Worm (Caenorhabditis elegans) whole organism, L1 larva: ENCODE results near the gene irld-44.

Experiments used
- C34B4.2 ChIP-seq: sonication (generic microtip); optimal IDR thresholded peaks from 2 replicates; lab custom pipeline; 2017; ENCODE audit warnings: mild to moderate bottlenecking, missing genetic modification characterization, missing compliant biosample characterization
- blmp-1 ChIP-seq: fragments of 150-350 bp; optimal IDR thresholded peaks from 2 replicates; lab custom pipeline; 2014; ENCODE audit warnings: missing biosample characterization, missing genetic modification characterization
- ceh-63 ChIP-seq: fragments of 200-800 bp; sonication (Bioruptor generic); optimal IDR thresholded peaks from 2 replicates; lab custom pipeline; 2018; ENCODE audit warnings: mild to moderate bottlenecking, missing genetic modification characterization, missing compliant biosample characterization
- ceh-82 ChIP-seq, 3 experiments: fragments of 150-350 bp in 1 of 3; sonication (generic microtip) in 2 of 3; optimal IDR thresholded peaks; 2 replicates each; lab custom pipeline; 2014 to 2017; ENCODE audit warnings: missing biosample characterization in 3 of 3, missing genetic modification characterization in 3 of 3
- ces-1 ChIP-seq: fragments of 150-350 bp; optimal IDR thresholded peaks from 2 replicates; lab custom pipeline; 2014; ENCODE audit warnings: missing biosample characterization, missing genetic modification reagents, missing genetic modification characterization
- dpl-1 ChIP-seq, 3 experiments: fragments of 150-350 bp in 2 of 3; sonication (generic microtip) in 1 of 3; optimal IDR thresholded peaks; 2 replicates each; lab custom pipeline; 2014 to 2017; ENCODE audit warnings: missing biosample characterization in 3 of 3, missing genetic modification characterization in 3 of 3, missing genetic modification reagents in 3 of 3
- dsc-1 ChIP-seq: sonication (generic microtip); optimal IDR thresholded peaks from 2 replicates; lab custom pipeline; 2016; ENCODE audit warnings: mild to moderate bottlenecking, missing genetic modification characterization, missing compliant biosample characterization
- efl-1 ChIP-seq, 4 experiments: fragments of 150-350 bp; optimal IDR thresholded peaks in 3 of 4; peaks in 1 of 4; 1 replicate in 1 of 4; 2 replicates in 3 of 4; lab custom pipeline; 2014; ENCODE audit warnings: missing biosample characterization in 2 of 4, missing genetic modification characterization in 2 of 4, missing genetic modification reagents in 2 of 4
- egl-27 ChIP-seq, 2 experiments: fragments of 150-350 bp in 1 of 2; sonication (generic microtip); optimal IDR thresholded peaks; 3 replicates each; lab custom pipeline; 2017 to 2018; ENCODE audit warnings: missing biosample characterization in 2 of 2, missing genetic modification characterization in 2 of 2, missing genetic modification reagents in 2 of 2
- elt-2 ChIP-seq: sonication (generic microtip); optimal IDR thresholded peaks from 2 replicates; lab custom pipeline; 2016; ENCODE audit warnings: missing genetic modification characterization, mild to moderate bottlenecking, inconsistent platforms, missing compliant biosample characterization, missing genetic modification reagents
- elt-3 ChIP-seq, 6 experiments: fragments of 150-350 bp in 1 of 6; sonication (generic microtip); optimal IDR thresholded peaks; 2 replicates each; lab custom pipeline; 2017 to 2018; ENCODE audit warnings: missing biosample characterization in 6 of 6, missing genetic modification characterization in 6 of 6, inconsistent platforms in 1 of 6
- fkh-8 ChIP-seq: sonication (generic microtip); optimal IDR thresholded peaks from 2 replicates; lab custom pipeline; 2016; ENCODE audit warnings: mild to moderate bottlenecking, missing genetic modification characterization, missing compliant biosample characterization
- fos-1 ChIP-seq: fragments of 150-350 bp; optimal IDR thresholded peaks from 2 replicates; lab custom pipeline; 2014; ENCODE audit warnings: missing biosample characterization, missing genetic modification characterization
- hlh-17 ChIP-seq: fragments of 200-800 bp; sonication (Bioruptor generic); optimal IDR thresholded peaks from 2 replicates; lab custom pipeline; 2018; ENCODE audit warnings: missing genetic modification characterization, mild to moderate bottlenecking, missing compliant biosample characterization, moderate library complexity, borderline replicate concordance
- hlh-4 ChIP-seq: sonication (generic microtip); optimal IDR thresholded peaks from 2 replicates; lab custom pipeline; 2016; ENCODE audit warnings: mild to moderate bottlenecking, missing genetic modification characterization, missing compliant biosample characterization
- irx-1 ChIP-seq: sonication (generic microtip); optimal IDR thresholded peaks from 2 replicates; lab custom pipeline; 2016; ENCODE audit warnings: missing genetic modification characterization, missing compliant biosample characterization
- jun-1 ChIP-seq: fragments of 150-350 bp; optimal IDR thresholded peaks from 2 replicates; lab custom pipeline; 2014; ENCODE audit warnings: missing biosample characterization, missing genetic modification reagents, missing genetic modification characterization
- lin-14 ChIP-seq: fragments of 200-800 bp; sonication (Bioruptor generic); optimal IDR thresholded peaks from 2 replicates; lab custom pipeline; 2018; ENCODE audit warnings: mild to moderate bottlenecking, missing genetic modification characterization, moderate library complexity, missing compliant biosample characterization
- lin-15B ChIP-seq: fragments of 150-350 bp; sonication (generic microtip); optimal IDR thresholded peaks from 3 replicates; lab custom pipeline; 2014; ENCODE audit warnings: missing biosample characterization, missing genetic modification characterization
- lin-35 ChIP-seq, 2 experiments: fragments of 150-350 bp; optimal IDR thresholded peaks; 2 replicates each; lab custom pipeline; 2014; ENCODE audit warnings: missing biosample characterization in 2 of 2, missing genetic modification characterization in 2 of 2, missing genetic modification reagents in 2 of 2
- lir-3 ChIP-seq: sonication (generic microtip); optimal IDR thresholded peaks from 2 replicates; lab custom pipeline; 2016; ENCODE audit warnings: mild to moderate bottlenecking, missing genetic modification characterization, moderate library complexity, missing compliant biosample characterization; ENCODE audit not compliant: poor library complexity
- lsy-2 ChIP-seq, 2 experiments: fragments of 150-350 bp; optimal IDR thresholded peaks; 2 replicates each; lab custom pipeline; 2014; ENCODE audit warnings: missing biosample characterization in 2 of 2, missing genetic modification characterization in 2 of 2
- mab-9 ChIP-seq: fragments of 200-800 bp; sonication (Bioruptor generic); IDR thresholded peaks from 2 replicates; pipeline ENCODE4 v1.3.6; 2022; ENCODE audit warnings: missing genetic modification reagents, missing genetic modification characterization, missing compliant biosample characterization
- mdl-1 ChIP-seq, 2 experiments: fragments of 150-350 bp; optimal IDR thresholded peaks; 2 replicates each; lab custom pipeline; 2014 to 2017; ENCODE audit warnings: missing biosample characterization in 2 of 2, missing genetic modification characterization in 2 of 2, inconsistent platforms in 1 of 2
- mef-2 ChIP-seq: fragments of 150-350 bp; optimal IDR thresholded peaks from 2 replicates; lab custom pipeline; 2014; ENCODE audit warnings: missing biosample characterization, missing genetic modification characterization
- mep-1 ChIP-seq: fragments of 150-350 bp; optimal IDR thresholded peaks from 2 replicates; lab custom pipeline; 2014; ENCODE audit warnings: missing biosample characterization, missing genetic modification characterization
- nhr-11 ChIP-seq: fragments of 150-350 bp; optimal IDR thresholded peaks from 2 replicates; lab custom pipeline; 2014; ENCODE audit warnings: missing biosample characterization, missing genetic modification characterization
- nhr-12 ChIP-seq: sonication (generic microtip); optimal IDR thresholded peaks from 2 replicates; lab custom pipeline; 2017; ENCODE audit warnings: missing biosample characterization, missing genetic modification characterization
- nhr-19 ChIP-seq: fragments of 200-800 bp; sonication (Bioruptor generic); conservative IDR thresholded peaks from 2 replicates; pipeline ENCODE4 v1.3.6; 2022; ENCODE audit warnings: missing genetic modification characterization, missing compliant biosample characterization
- nhr-20 ChIP-seq: sonication (generic microtip); optimal IDR thresholded peaks from 2 replicates; lab custom pipeline; 2016; ENCODE audit warnings: mild to moderate bottlenecking, missing genetic modification characterization, missing compliant biosample characterization
- nhr-28 ChIP-seq: fragments of 150-350 bp; optimal IDR thresholded peaks from 2 replicates; lab custom pipeline; 2014; ENCODE audit warnings: missing biosample characterization, missing genetic modification characterization
- nhr-71 ChIP-seq: sonication (generic microtip); optimal IDR thresholded peaks from 2 replicates; lab custom pipeline; 2016; ENCODE audit warnings: mild to moderate bottlenecking, missing genetic modification characterization, moderate library complexity, missing compliant biosample characterization
- nhr-77 ChIP-seq: fragments of 150-350 bp; optimal IDR thresholded peaks from 2 replicates; lab custom pipeline; 2014; ENCODE audit warnings: missing biosample characterization, missing genetic modification characterization
- nhr-85 ChIP-seq: sonication (generic microtip); peaks from one replicate; lab custom pipeline; 2016; ENCODE audit warnings: missing genetic modification characterization, inconsistent platforms, missing compliant biosample characterization
- nhr-90 ChIP-seq: sonication (generic microtip); optimal IDR thresholded peaks from 2 replicates; lab custom pipeline; 2016; ENCODE audit warnings: mild to moderate bottlenecking, missing genetic modification characterization, missing compliant biosample characterization; ENCODE audit not compliant: poor library complexity
- pax-3 ChIP-seq: fragments of 200-800 bp; sonication (Bioruptor generic); optimal IDR thresholded peaks from 2 replicates; lab custom pipeline; 2018; ENCODE audit warnings: mild to moderate bottlenecking, missing genetic modification characterization, moderate library complexity, missing compliant biosample characterization
- pqm-1 ChIP-seq: sonication (generic microtip); optimal IDR thresholded peaks from 3 replicates; lab custom pipeline; 2017; ENCODE audit warnings: missing biosample characterization, missing genetic modification characterization
- skn-1 ChIP-seq: fragments of 150-350 bp; optimal IDR thresholded peaks from 2 replicates; lab custom pipeline; 2014; ENCODE audit warnings: missing biosample characterization, missing genetic modification characterization
- snu-23 ChIP-seq: sonication (generic microtip); optimal IDR thresholded peaks from 2 replicates; lab custom pipeline; 2016; ENCODE audit warnings: missing genetic modification characterization, missing compliant biosample characterization
- sox-4 ChIP-seq: sonication (generic microtip); optimal IDR thresholded peaks from 2 replicates; lab custom pipeline; 2016; ENCODE audit warnings: missing genetic modification characterization, missing compliant biosample characterization
- sup-37 ChIP-seq: fragments of 200-800 bp; sonication (Bioruptor generic); optimal IDR thresholded peaks from 2 replicates; lab custom pipeline; 2018; ENCODE audit warnings: mild to moderate bottlenecking, missing genetic modification characterization, missing compliant biosample characterization
- tbx-2 ChIP-seq: sonication (generic microtip); optimal IDR thresholded peaks from 2 replicates; lab custom pipeline; 2016; ENCODE audit warnings: missing genetic modification characterization, missing compliant biosample characterization
- unc-130 ChIP-seq: fragments of 150-350 bp; optimal IDR thresholded peaks from 2 replicates; lab custom pipeline; 2017; ENCODE audit warnings: missing biosample characterization, missing genetic modification characterization, inconsistent platforms
- unc-62 ChIP-seq: fragments of 150-350 bp; optimal IDR thresholded peaks from 2 replicates; lab custom pipeline; 2014; ENCODE audit warnings: missing biosample characterization, missing genetic modification reagents, missing genetic modification characterization
- zip-4 ChIP-seq: fragments of 200-800 bp; sonication (Bioruptor generic); optimal IDR thresholded peaks from 2 replicates; lab custom pipeline; 2018; ENCODE audit warnings: mild to moderate bottlenecking, missing genetic modification characterization, moderate library complexity, missing compliant biosample characterization
- ztf-4 ChIP-seq: fragments of 150-350 bp; optimal IDR thresholded peaks from 2 replicates; lab custom pipeline; 2014; ENCODE audit warnings: missing biosample characterization, missing genetic modification characterization

Gene irld-44

DNA sequence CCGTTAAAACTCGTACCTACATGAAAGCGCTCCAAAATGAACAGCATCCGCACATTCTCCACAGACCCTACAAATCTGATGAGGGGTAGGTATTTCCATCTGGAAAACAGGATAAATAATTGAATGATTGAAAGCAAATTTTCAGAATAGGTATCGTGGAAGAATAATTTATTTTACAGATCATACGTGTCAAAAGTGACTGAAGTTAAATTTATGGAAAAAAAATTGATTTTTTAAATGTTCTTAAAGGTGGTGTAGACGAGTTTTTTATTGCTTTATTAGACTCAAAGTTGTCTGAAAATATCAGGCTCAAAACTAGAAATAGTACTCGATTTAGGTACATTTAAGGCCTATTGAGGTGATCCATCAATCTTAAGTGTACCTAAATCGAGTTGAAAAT, 24.4 kb upstream of the irld-44 start, which contains the start of gene nhr-237:
nhr-237 (minus strand) TSS at position 101 of the 400 bp plus-strand sequence.
- TF ChIP-seq fos-1 (tag; lab: Kevin White, UChicago): no peak
- TF ChIP-seq ztf-4: no peak
- no peak for TF ChIP-seq elt-3 (tag; optimal IDR thresholded peaks at IDR 0.05; lab: Kevin White, UChicago)
- no peak for TF ChIP-seq mdl-1 (tag; optimal IDR thresholded peaks at IDR 0.05; lab: Kevin White, UChicago)
- no peak for TF ChIP-seq efl-1 (optimal IDR thresholded peaks at IDR 0.05; lab: Kevin White, UChicago)
- TF ChIP-seq efl-1 (GFP tag; optimal IDR thresholded peaks at IDR 0.05 in 1 of 2; lab: Kevin White, UChicago): no peak
- no peak for TF ChIP-seq hlh-17 (GFP tag; lab: Kevin White, UChicago)
- TF ChIP-seq lin-15B (tag; lab: Kevin White, UChicago): no peak
- TF ChIP-seq tbx-2 (tag; lab: Kevin White, UChicago): no peak
- TF ChIP-seq unc-62: no peak
- no peak for TF ChIP-seq mef-2 (tag; lab: Kevin White, UChicago)
- TF ChIP-seq dsc-1 (tag; lab: Kevin White, UChicago): no peak
- TF ChIP-seq nhr-85 (tag; lab: Kevin White, UChicago): no peak
- TF ChIP-seq sup-37: no peak
- TF ChIP-seq ces-1 (GFP tag; lab: Kevin White, UChicago): no peak
- no peak for TF ChIP-seq unc-130 (tag; lab: Kevin White, UChicago)
- TF ChIP-seq ceh-82 (tag; optimal IDR thresholded peaks at IDR 0.05; lab: Kevin White, UChicago): no peak

DNA sequence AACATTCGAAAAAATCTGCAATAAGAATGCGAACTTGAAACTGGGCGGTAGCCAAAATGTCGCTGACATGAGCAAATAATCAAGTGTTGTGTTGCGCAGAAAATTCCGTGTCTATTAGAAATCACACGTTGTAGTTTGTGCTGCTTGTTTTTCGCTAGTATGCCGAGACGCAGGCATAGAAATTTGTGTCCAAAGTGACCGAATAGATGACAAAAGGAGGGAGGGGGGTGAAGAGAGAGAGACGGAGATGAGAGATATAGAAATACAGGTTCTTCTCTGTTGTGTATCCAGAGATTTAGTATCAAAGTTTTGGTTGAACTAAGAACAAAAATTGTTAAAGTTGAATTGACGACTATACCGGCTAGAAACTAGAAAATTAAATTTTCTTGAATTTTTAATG, 23.9 kb upstream of the irld-44 start:
- no peak for TF ChIP-seq sox-4 (tag; lab: Kevin White, UChicago)
- no peak for TF ChIP-seq ceh-63
- TF ChIP-seq fkh-8 (tag; lab: Kevin White, UChicago): peak; percentile 30
- peak; percentile 65 for TF ChIP-seq blmp-1 (tag; lab: Kevin White, UChicago)
- peak; percentile 35 for TF ChIP-seq jun-1 (tag; lab: Kevin White, UChicago)
- TF ChIP-seq lin-14 (GFP tag; lab: Kevin White, UChicago): peak; percentile 95
- no peak for TF ChIP-seq elt-2
- TF ChIP-seq pax-3: no peak
- peak in 1 of 2 experiments; percentile 49 for TF ChIP-seq mdl-1 (tag; optimal IDR thresholded peaks at IDR 0.05; lab: Kevin White, UChicago)
- no peak for TF ChIP-seq egl-27 (tag; optimal IDR thresholded peaks at IDR 0.05; lab: Kevin White, UChicago)
- no peak for TF ChIP-seq C34B4.2 (tag; lab: Kevin White, UChicago)
- peak; percentile 87 for TF ChIP-seq nhr-85 (tag; lab: Kevin White, UChicago)
- TF ChIP-seq nhr-77 (tag; lab: Kevin White, UChicago): peak; percentile 96
- no peak for TF ChIP-seq irx-1
- peak in 1 of 2 experiments; percentile 57 for TF ChIP-seq lin-35 (GFP tag; optimal IDR thresholded peaks at IDR 0.05; lab: Kevin White, UChicago)
- peak; percentile 67 for TF ChIP-seq nhr-71 (tag; lab: Kevin White, UChicago)
- peak; percentile 83 for TF ChIP-seq nhr-28 (tag; lab: Kevin White, UChicago)
- TF ChIP-seq nhr-19 (GFP tag; lab: Robert Waterston, UW): peak; percentile 21; the same call in 1 of the 2 replicates
- TF ChIP-seq unc-130 (tag; lab: Kevin White, UChicago): no peak
- peak; percentile 83 for TF ChIP-seq nhr-20 (tag; lab: Kevin White, UChicago)
- peak; percentile 3 for TF ChIP-seq nhr-11 (tag; lab: Kevin White, UChicago)
- no peak for TF ChIP-seq nhr-12 (tag; lab: Kevin White, UChicago)
- TF ChIP-seq dpl-1 (GFP tag; optimal IDR thresholded peaks at IDR 0.05; lab: Kevin White, UChicago): peak in 2 of 3 experiments; percentile 3
- peak; percentile 45 for TF ChIP-seq tbx-2 (tag; lab: Kevin White, UChicago)
- no peak for TF ChIP-seq sup-37
- TF ChIP-seq zip-4 (GFP tag; lab: Kevin White, UChicago): no peak
- TF ChIP-seq skn-1 (tag; lab: Kevin White, UChicago): peak; percentile 81
- TF ChIP-seq mep-1 (tag; lab: Kevin White, UChicago): peak; percentile 27
- TF ChIP-seq mef-2 (tag; lab: Kevin White, UChicago): no peak
- no peak for TF ChIP-seq mab-9 (GFP tag; lab: Robert Waterston, UW)
- peak; percentile 47 for TF ChIP-seq nhr-90 (tag; lab: Kevin White, UChicago)
- peak; percentile 5 to 6 for TF ChIP-seq efl-1 (optimal IDR thresholded peaks at IDR 0.05; lab: Kevin White, UChicago)
- no peak for TF ChIP-seq efl-1 (GFP tag; optimal IDR thresholded peaks at IDR 0.05 in 1 of 2; lab: Kevin White, UChicago)
- peak in 1 of 2 experiments; percentile 25 for TF ChIP-seq lsy-2 (tag; optimal IDR thresholded peaks at IDR 0.05; lab: Kevin White, UChicago)
- TF ChIP-seq elt-3 (tag; optimal IDR thresholded peaks at IDR 0.05; lab: Kevin White, UChicago): peak in 1 of 6 experiments; percentile 26
- peak in 2 of 3 experiments; percentile 10 to 17 for TF ChIP-seq ceh-82 (tag; optimal IDR thresholded peaks at IDR 0.05; lab: Kevin White, UChicago)
- no peak for TF ChIP-seq pqm-1 (tag; lab: Kevin White, UChicago)
- TF ChIP-seq snu-23 (GFP tag; lab: Kevin White, UChicago): peak; percentile 54
- TF ChIP-seq lir-3 (tag; lab: Kevin White, UChicago): no peak
- TF ChIP-seq ztf-4: peak; percentile 53
- no peak for TF ChIP-seq hlh-4 (tag; lab: Kevin White, UChicago)
